Worm (Caenorhabditis elegans) whole organism, late embryonic: ENCODE measurements around the gene tut-1.

Experiments used
- pag-3 ChIP-seq: sonication (generic microtip); optimal IDR thresholded peaks from 2 replicates; lab custom pipeline; 2016; ENCODE audit warnings: missing compliant biosample characterization, missing genetic modification characterization, borderline replicate concordance
- pqm-1 ChIP-seq: sonication (generic microtip); optimal IDR thresholded peaks from 2 replicates; lab custom pipeline; 2016; ENCODE audit warnings: missing genetic modification characterization, missing compliant biosample characterization

- TF ChIP-seq pag-3 (tag; lab: Kevin White, UChicago) (no peak), pqm-1 (tag; lab: Kevin White, UChicago) (no peak)
Observed at ce11 chrIV:102848-103247, 18.7 kb downstream of the tut-1 start.
